Worm (Caenorhabditis elegans) whole organism, young adult: ENCODE data around the gene K03B4.8.

Experiments used
- B0336.3 ChIP-seq: fragments of 200-800 bp; sonication (Bioruptor generic); IDR thresholded peaks from 2 replicates; pipeline ENCODE4 v1.3.6; 2022; ENCODE audit warnings: missing genetic modification characterization, missing compliant biosample characterization
- C17E4.6 ChIP-seq: fragments of 200-800 bp; sonication (Bioruptor generic); IDR thresholded peaks from 2 replicates; pipeline ENCODE4 v1.3.6; 2022; ENCODE audit warnings: missing genetic modification reagents, missing genetic modification characterization, missing compliant biosample characterization
- D2030.7 ChIP-seq: fragments of 200-800 bp; sonication (Bioruptor generic); IDR thresholded peaks from 2 replicates; pipeline ENCODE4 v1.3.6; 2022; ENCODE audit warnings: missing genetic modification reagents, missing genetic modification characterization, missing compliant biosample characterization
- F10E7.11 ChIP-seq: sonication (generic microtip); optimal IDR thresholded peaks from 2 replicates; lab custom pipeline; 2017; ENCODE audit warnings: mild to moderate bottlenecking, missing genetic modification characterization, moderate library complexity, missing compliant biosample characterization
- F52B5.7 ChIP-seq: sonication (generic microtip); optimal IDR thresholded peaks from 2 replicates; lab custom pipeline; 2016; ENCODE audit warnings: mild to moderate bottlenecking, missing genetic modification characterization, missing compliant biosample characterization
- F57C9.4 ChIP-seq: sonication (generic microtip); optimal IDR thresholded peaks from 2 replicates; lab custom pipeline; 2017; ENCODE audit warnings: mild to moderate bottlenecking, missing genetic modification characterization, missing compliant biosample characterization
- K12H6.12 ChIP-seq: fragments of 200-800 bp; sonication (Bioruptor generic); optimal IDR thresholded peaks from 2 replicates; lab custom pipeline; 2018; ENCODE audit warnings: mild to moderate bottlenecking, missing genetic modification characterization, missing compliant biosample characterization
- Y53F4B.3 ChIP-seq: fragments of 200-800 bp; sonication (Bioruptor generic); IDR thresholded peaks from 2 replicates; pipeline ENCODE4 v1.3.6; 2022; ENCODE audit warnings: missing genetic modification reagents, missing genetic modification characterization, missing compliant biosample characterization
- Y53G8AR.9 ChIP-seq: fragments of 200-800 bp; sonication (Bioruptor generic); conservative IDR thresholded peaks from 2 replicates; pipeline ENCODE4 v1.3.6; 2022; ENCODE audit warnings: missing genetic modification reagents, missing genetic modification characterization, missing compliant biosample characterization
- aptf-3 ChIP-seq: fragments of 200-800 bp; sonication (Bioruptor generic); IDR thresholded peaks from 2 replicates; pipeline ENCODE4 v1.3.6; 2022; ENCODE audit warnings: missing genetic modification characterization, missing compliant biosample characterization
- atf-7 ChIP-seq: sonication (generic microtip); optimal IDR thresholded peaks from 2 replicates; lab custom pipeline; 2017; ENCODE audit warnings: mild to moderate bottlenecking, missing genetic modification characterization, missing compliant biosample characterization
- athp-1 ChIP-seq: sonication (generic microtip); optimal IDR thresholded peaks from 2 replicates; lab custom pipeline; 2017; ENCODE audit warnings: mild to moderate bottlenecking, missing genetic modification characterization, missing compliant biosample characterization
- attf-5 ChIP-seq: fragments of 200-800 bp; sonication (Bioruptor generic); optimal IDR thresholded peaks from 2 replicates; lab custom pipeline; 2018; ENCODE audit warnings: mild to moderate bottlenecking, missing genetic modification characterization, missing compliant biosample characterization
- cebp-1 ChIP-seq, 2 experiments: fragments of 200-800 bp in 1 of 2; sonication (Bioruptor generic) in 1 of 2; sonication (generic microtip) in 1 of 2; IDR thresholded peaks in 1 of 2; optimal IDR thresholded peaks in 1 of 2; 2 replicates each; pipeline versions ENCODE4 v1.3.6 to Lab custom; 2017 to 2022; ENCODE audit warnings: missing compliant biosample characterization in 2 of 2, missing genetic modification characterization in 2 of 2, mild to moderate bottlenecking in 1 of 2, missing genetic modification reagents in 1 of 2, moderate library complexity in 1 of 2
- cebp-2 ChIP-seq: fragments of 200-800 bp; sonication (Bioruptor generic); IDR thresholded peaks from 2 replicates; pipeline ENCODE4 v1.3.6; 2022; ENCODE audit warnings: missing genetic modification characterization, missing compliant biosample characterization
- ceh-40 ChIP-seq: fragments of 200-800 bp; sonication (Bioruptor generic); IDR thresholded peaks from 2 replicates; pipeline ENCODE4 v1.3.6; 2022; ENCODE audit warnings: missing genetic modification characterization, missing compliant biosample characterization
- ceh-79 ChIP-seq: sonication (generic microtip); optimal IDR thresholded peaks from 2 replicates; lab custom pipeline; 2017; ENCODE audit warnings: mild to moderate bottlenecking, missing genetic modification characterization, missing compliant biosample characterization
- die-1 ChIP-seq: sonication (generic microtip); optimal IDR thresholded peaks from 2 replicates; lab custom pipeline; 2016; ENCODE audit warnings: missing genotype, mild to moderate bottlenecking, missing genetic modification characterization, missing compliant biosample characterization
- dpff-1 ChIP-seq: sonication (generic microtip); optimal IDR thresholded peaks from 2 replicates; lab custom pipeline; 2017; ENCODE audit warnings: mild to moderate bottlenecking, missing genetic modification characterization, missing compliant biosample characterization
- fkh-3 ChIP-seq: sonication (generic microtip); optimal IDR thresholded peaks from 2 replicates; lab custom pipeline; 2016; ENCODE audit warnings: mild to moderate bottlenecking, missing genetic modification characterization, missing compliant biosample characterization
- gei-17 ChIP-seq: fragments of 200-800 bp; sonication (Bioruptor generic); optimal IDR thresholded peaks from 2 replicates; lab custom pipeline; 2018; ENCODE audit warnings: mild to moderate bottlenecking, missing genetic modification characterization, missing compliant biosample characterization
- hlh-26 ChIP-seq: fragments of 200-800 bp; sonication (Bioruptor generic); conservative IDR thresholded peaks from 2 replicates; pipeline ENCODE4 v1.3.6; 2022; ENCODE audit warnings: missing genetic modification reagents, missing genetic modification characterization, missing compliant biosample characterization
- lir-1 ChIP-seq: fragments of 200-800 bp; sonication (Bioruptor generic); conservative IDR thresholded peaks from 2 replicates; pipeline ENCODE4 v1.3.6; 2022; ENCODE audit warnings: missing genetic modification reagents, missing genetic modification characterization, missing compliant biosample characterization
- nfya-1 ChIP-seq: sonication (generic microtip); optimal IDR thresholded peaks from 2 replicates; lab custom pipeline; 2017; ENCODE audit warnings: antibody characterized with exemption, missing compliant biosample characterization, missing genetic modification characterization, borderline replicate concordance; ENCODE audit not compliant: insufficient read depth
- nhr-80 ChIP-seq: sonication (generic microtip); optimal IDR thresholded peaks from 2 replicates; lab custom pipeline; 2016; ENCODE audit warnings: missing genetic modification characterization, missing compliant biosample characterization
- pbrm-1 ChIP-seq: fragments of 200-800 bp; sonication (Bioruptor generic); IDR thresholded peaks from 2 replicates; pipeline ENCODE4 v1.3.6; 2022; ENCODE audit warnings: missing genetic modification reagents, missing genetic modification characterization, missing compliant biosample characterization
- rcor-1 ChIP-seq: fragments of 200-800 bp; sonication (Bioruptor generic); IDR thresholded peaks from 2 replicates; pipeline ENCODE4 v1.3.6; 2022; ENCODE audit warnings: missing genetic modification reagents, missing genetic modification characterization, missing compliant biosample characterization
- rec-8 ChIP-seq, 2 experiments: sonication (generic microtip); optimal IDR thresholded peaks; 2 replicates each; lab custom pipeline; 2016; ENCODE audit warnings: mild to moderate bottlenecking in 2 of 2, missing genetic modification characterization in 2 of 2, missing genetic modification reagents in 2 of 2, missing genotype in 2 of 2, missing biosample characterization in 1 of 2, missing compliant biosample characterization in 1 of 2, moderate library complexity in 1 of 2
- repo-1 ChIP-seq: sonication (generic microtip); optimal IDR thresholded peaks from 2 replicates; lab custom pipeline; 2017; ENCODE audit warnings: mild to moderate bottlenecking, missing genetic modification characterization, missing compliant biosample characterization
- sdz-38 ChIP-seq: sonication (generic microtip); optimal IDR thresholded peaks from 2 replicates; lab custom pipeline; 2016; ENCODE audit warnings: missing genotype, missing genetic modification characterization, missing compliant biosample characterization
- snpc-1.1 ChIP-seq: sonication (generic microtip); optimal IDR thresholded peaks from 2 replicates; lab custom pipeline; 2017; ENCODE audit warnings: missing genetic modification characterization, mild to moderate bottlenecking, missing compliant biosample characterization, antibody characterized with exemption, moderate library complexity, missing genotype, missing genetic modification reagents; ENCODE audit not compliant: insufficient read depth
- snpc-1.3 ChIP-seq: sonication (generic microtip); optimal IDR thresholded peaks from 2 replicates; lab custom pipeline; 2017; ENCODE audit warnings: missing genetic modification characterization, mild to moderate bottlenecking, missing compliant biosample characterization, antibody characterized with exemption, moderate library complexity, missing genotype, missing genetic modification reagents; ENCODE audit not compliant: insufficient read depth
- tlf-1 ChIP-seq: fragments of 200-800 bp; sonication (Bioruptor generic); optimal IDR thresholded peaks from 2 replicates; lab custom pipeline; 2018; ENCODE audit warnings: mild to moderate bottlenecking, missing genetic modification characterization, missing compliant biosample characterization
- zfh-2 ChIP-seq: fragments of 200-800 bp; sonication (Bioruptor generic); conservative IDR thresholded peaks from 2 replicates; pipeline ENCODE4 v1.3.6; 2022; ENCODE audit warnings: missing genetic modification reagents, missing genetic modification characterization, missing compliant biosample characterization
- ztf-26 ChIP-seq: sonication (generic microtip); optimal IDR thresholded peaks from 2 replicates; lab custom pipeline; 2017; ENCODE audit warnings: missing genetic modification characterization, missing compliant biosample characterization

K03B4.8 gene

DNA sequence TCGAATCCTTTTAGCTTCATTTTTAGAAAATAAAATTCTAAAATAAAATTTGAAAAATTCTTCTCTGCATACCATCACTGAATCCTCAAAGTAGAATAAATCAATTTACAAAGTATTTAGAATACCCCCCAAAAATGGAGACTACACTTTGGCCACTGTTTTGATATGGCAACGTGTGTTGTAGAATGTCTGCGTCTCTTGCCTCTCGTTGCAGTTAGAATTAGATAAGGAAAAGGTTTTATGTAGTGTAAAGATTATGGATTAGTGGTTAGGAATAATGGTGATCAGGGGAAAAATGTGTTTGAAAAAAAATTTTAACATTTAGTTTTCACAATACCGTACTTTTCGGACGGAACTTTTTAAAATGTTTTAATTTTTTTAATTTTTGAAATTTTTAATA lies 45.6 kb upstream of the K03B4.8 start, which contains the start of gene prx-6:
prx-6 (minus strand) TSS at position 129 of the 400 bp plus-strand sequence.
- TF ChIP-seq C17E4.6: no peak
- TF ChIP-seq nhr-80 (tag; lab: Kevin White, UChicago): peak; percentile 39
- TF ChIP-seq cebp-2 (GFP tag; lab: Robert Waterston, UW): no peak
- TF ChIP-seq aptf-3 (GFP tag; lab: Robert Waterston, UW): no peak

DNA sequence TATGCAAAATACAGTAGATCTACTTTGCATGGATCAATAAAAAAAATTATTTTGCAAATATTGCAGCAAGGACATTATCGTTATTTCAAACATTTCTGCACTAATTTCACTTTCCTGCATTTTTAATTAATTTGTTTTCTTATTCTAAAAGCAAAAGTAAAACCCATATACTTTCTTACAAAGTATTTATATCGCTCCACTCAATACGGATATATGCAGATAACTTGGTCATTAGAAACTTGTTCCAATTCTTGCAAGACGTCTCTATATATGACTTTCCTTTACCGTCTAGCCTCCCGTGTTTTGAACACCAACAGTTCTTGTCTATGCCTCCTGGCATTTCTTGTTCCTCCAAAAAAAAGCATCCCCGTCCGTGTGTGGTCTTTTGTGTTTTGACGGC lies 36.1 kb upstream of the K03B4.8 start, which contains the start of gene oac-24:
oac-24 (plus strand) TSS at position 301 of the 400 bp plus-strand sequence.
- TF ChIP-seq hlh-26 (GFP tag; lab: Robert Waterston, UW): no peak
- no peak for TF ChIP-seq F57C9.4 (tag; lab: Kevin White, UChicago)
- no peak for TF ChIP-seq F10E7.11
- TF ChIP-seq snpc-1.1 (tag; lab: Kevin White, UChicago): no peak
- TF ChIP-seq D2030.7 (GFP tag; lab: Robert Waterston, UW): no peak
- TF ChIP-seq Y53G8AR.9: no peak
- TF ChIP-seq ztf-26 (tag; lab: Kevin White, UChicago): no peak
- TF ChIP-seq B0336.3 (GFP tag; lab: Robert Waterston, UW): no peak
- TF ChIP-seq rec-8 (tag; optimal IDR thresholded peaks at IDR 0.05; lab: Kevin White, UChicago): no peak
- no peak for TF ChIP-seq fkh-3 (tag; lab: Kevin White, UChicago)
- TF ChIP-seq snpc-1.3 (tag; lab: Kevin White, UChicago): no peak
- TF ChIP-seq atf-7: no peak
- TF ChIP-seq lir-1 (GFP tag; lab: Robert Waterston, UW): no peak
- no peak for TF ChIP-seq F52B5.7 (tag; lab: Kevin White, UChicago)
- no peak for TF ChIP-seq ceh-79 (tag; lab: Kevin White, UChicago)
- no peak for TF ChIP-seq nfya-1 (tag; lab: Kevin White, UChicago)
- no peak for TF ChIP-seq gei-17 (GFP tag; lab: Kevin White, UChicago)

DNA sequence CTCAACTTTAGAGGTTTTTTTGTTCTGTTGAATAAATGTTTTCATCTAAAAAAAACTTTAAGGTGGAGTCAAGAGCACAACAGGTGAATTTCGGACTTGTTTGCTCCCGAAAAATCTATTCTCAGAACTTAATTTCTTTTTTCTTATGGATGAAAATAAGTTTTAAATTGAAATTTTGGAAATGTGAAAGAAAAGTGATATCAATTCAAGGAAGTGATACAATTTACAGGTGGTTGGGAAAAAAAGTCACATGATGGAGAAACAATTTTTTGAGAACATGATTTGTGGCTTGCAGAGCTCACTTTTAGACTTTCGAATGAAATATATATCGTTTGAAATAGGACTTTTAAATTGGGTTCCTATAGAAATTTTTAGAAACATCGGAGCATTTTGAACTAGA lies 33.2 kb upstream of the K03B4.8 start:
- TF ChIP-seq fkh-3 (tag; lab: Kevin White, UChicago) (no peak), die-1 (no peak), attf-5 (GFP tag; lab: Kevin White, UChicago) (no peak), repo-1 (tag; lab: Kevin White, UChicago) (no peak), K12H6.12 (tag; lab: Kevin White, UChicago) (no peak), rcor-1 (GFP tag; lab: Robert Waterston, UW) (no peak), cebp-1 (GFP tag; IDR thresholded peaks at IDR 0.05; lab: Robert Waterston, UW) (no peak), cebp-1 (tag; optimal IDR thresholded peaks at IDR 0.05; lab: Kevin White, UChicago) (no peak), pbrm-1 (GFP tag; lab: Robert Waterston, UW) (no peak), dpff-1 (no peak), tlf-1 (GFP tag; lab: Kevin White, UChicago) (no peak), zfh-2 (GFP tag; lab: Robert Waterston, UW) (no peak), sdz-38 (tag; lab: Kevin White, UChicago) (no peak), athp-1 (tag; lab: Kevin White, UChicago) (no peak), ceh-40 (no peak), Y53F4B.3 (GFP tag; lab: Robert Waterston, UW) (no peak), D2030.7 (GFP tag; lab: Robert Waterston, UW) (no peak), snpc-1.1 (tag; lab: Kevin White, UChicago) (no peak)
